Worm (Caenorhabditis elegans) whole organism, mixed stage, embryonic: Measurements from ENCODE around the gene W08E12.4.

Experiments used
- mab-5 ChIP-seq: fragments of 150-350 bp; optimal IDR thresholded peaks from 2 replicates; lab custom pipeline; 2014; ENCODE audit warnings: missing biosample characterization, missing genetic modification characterization
- sptf-1 ChIP-seq: sonication (generic microtip); optimal IDR thresholded peaks from 2 replicates; lab custom pipeline; 2017; ENCODE audit warnings: mild to moderate bottlenecking, missing genetic modification characterization, moderate library complexity, missing compliant biosample characterization

- no peak for TF ChIP-seq sptf-1
- no peak for TF ChIP-seq mab-5 (tag; lab: Kevin White, UChicago)
These were observed 47.9 kb downstream of the W08E12.4 start, which contains the start of gene elks-1 for ce11 chrIV:3349977-3350580.
